Fruit fly (Drosophila melanogaster): ENCODE data around the gene alph.
A peak's percentile ranks its signal among the peaks of the same experiment; 100 is the strongest.

The alph gene

DNA sequence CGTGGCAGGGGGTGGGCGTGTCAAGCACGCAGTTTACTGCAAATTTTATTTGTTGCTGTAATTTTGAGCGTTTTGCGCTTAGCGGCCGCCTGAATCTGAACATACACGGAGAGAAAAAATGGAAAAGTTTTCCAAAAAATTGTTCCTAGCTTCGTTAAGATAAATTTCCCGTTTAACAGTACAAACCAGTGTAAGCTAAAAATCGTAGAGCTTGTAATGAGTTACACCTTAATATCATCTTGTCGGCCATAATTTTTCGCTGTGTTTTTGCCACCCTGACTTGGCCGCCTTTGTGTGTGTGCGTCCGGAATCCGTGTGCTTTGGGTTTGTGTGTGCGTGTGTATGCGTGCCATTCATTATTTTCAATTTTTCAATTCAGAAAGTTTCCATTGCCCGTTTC, 59.9 kb downstream of the alph start (continued):
- TF ChIP-seq CG6272 (GFP tag; IDR thresholded peaks at IDR 0.05) (no peak), Scr (GFP tag; IDR thresholded peaks at IDR 0.05; ENCODE audit: partially characterized antibody) (no peak), Usf (GFP tag; optimal IDR thresholded peaks at IDR 0.05) (no peak), crp (GFP tag; optimal IDR thresholded peaks at IDR 0.05) (no peak), gem (tag; optimal IDR thresholded peaks at IDR 0.05) (peak; percentile 52), CG12391 (tag; optimal IDR thresholded peaks at IDR 0.05) (peak; percentile 35), MBD-R2 (GFP tag; IDR thresholded peaks at IDR 0.05) (peak; percentile 23; the same call in 1 of the 2 replicates), Dip3 (GFP tag; optimal IDR thresholded peaks at IDR 0.05) (no peak), CG2199 (GFP tag; IDR thresholded peaks at IDR 0.05) (no peak), ewg (GFP tag; optimal IDR thresholded peaks at IDR 0.05) (no peak), CG32767 (GFP tag; IDR thresholded peaks at IDR 0.05) (no peak), Rfx (GFP tag; IDR thresholded peaks at IDR 0.05) (peak; percentile 30; the same call in 1 of the 2 replicates), al (GFP tag; IDR thresholded peaks at IDR 0.05) (no peak), Sry-β (GFP tag; optimal IDR thresholded peaks at IDR 0.05) (no peak), unpg (GFP tag; optimal IDR thresholded peaks at IDR 0.05) (peak; percentile 16), CG34422 (GFP tag; IDR thresholded peaks at IDR 0.05) (no peak), phol (tag; optimal IDR thresholded peaks at IDR 0.05) (peak; percentile 6), CG10431 (GFP tag; optimal IDR thresholded peaks at IDR 0.05) (no peak), Camta (GFP tag; optimal IDR thresholded peaks at IDR 0.05) (no peak), wdn (GFP tag; IDR thresholded peaks at IDR 0.05) (no peak), NC2α (GFP tag; optimal IDR thresholded peaks at IDR 0.05) (no peak), CG1024 (GFP tag; IDR thresholded peaks at IDR 0.05) (no peak), CG8388 (GFP tag; optimal IDR thresholded peaks at IDR 0.05) (peak; percentile 14), CG12155 (GFP tag; optimal IDR thresholded peaks at IDR 0.05) (no peak), kni (GFP tag; optimal IDR thresholded peaks at IDR 0.05) (no peak), CG11456 (GFP tag; IDR thresholded peaks at IDR 0.05) (peak; percentile 41; the same call in 1 of the 3 replicates), CG6765 (GFP tag; optimal IDR thresholded peaks at IDR 0.05) (peak; percentile 9), CG3838 (GFP tag; optimal IDR thresholded peaks at IDR 0.05) (no peak), schlank (tag; optimal IDR thresholded peaks at IDR 0.05) (no peak), Mrtf (GFP tag; IDR thresholded peaks at IDR 0.05) (no peak), nau (GFP tag; optimal IDR thresholded peaks at IDR 0.05) (no peak), ase (GFP tag; IDR thresholded peaks at IDR 0.05) (no peak), HmgD (GFP tag; optimal IDR thresholded peaks at IDR 0.05) (no peak), mam (GFP tag; optimal IDR thresholded peaks at IDR 0.05) (no peak), D (optimal IDR thresholded peaks at IDR 0.05) (no peak), D (GFP tag; optimal IDR thresholded peaks at IDR 0.05) (no peak), CG4360 (GFP tag; IDR thresholded peaks at IDR 0.05) (no peak), slbo (GFP tag; IDR thresholded peaks at IDR 0.05) (peak; percentile 56; the same call in 1 of the 2 replicates), emc (GFP tag; optimal IDR thresholded peaks at IDR 0.05) (no peak), CG8478 (optimal IDR thresholded peaks at IDR 0.05) (no peak), lov (optimal IDR thresholded peaks at IDR 0.05) (no peak), lov (GFP tag; IDR thresholded peaks at IDR 0.05) (no peak), CG14965 (GFP tag; optimal IDR thresholded peaks at IDR 0.05; ENCODE audit: borderline replicate concordance) (no peak), mld (GFP tag; IDR thresholded peaks at IDR 0.05; ENCODE audit: partially characterized antibody) (no peak), wek (GFP tag; optimal IDR thresholded peaks at IDR 0.05) (no peak), crc (GFP tag; optimal IDR thresholded peaks at IDR 0.05) (no peak), stwl (tag; optimal IDR thresholded peaks at IDR 0.05) (no peak), CG9797 (GFP tag; optimal IDR thresholded peaks at IDR 0.05) (no peak), CG18011 (GFP tag; optimal IDR thresholded peaks at IDR 0.05) (no peak), maf-S (GFP tag; optimal IDR thresholded peaks at IDR 0.05) (no peak), CG10321 (GFP tag; IDR thresholded peaks at IDR 0.05) (no peak), sima (GFP tag; optimal IDR thresholded peaks at IDR 0.05) (no peak), oc (tag; optimal IDR thresholded peaks at IDR 0.05) (no peak)

All from whole organism, embryonic.